Fruit fly (Drosophila melanogaster): Measurements from ENCODE around the gene CG4465.

Gene CG4465

dm6 chr3R:19880431-19880939 is 37.2 kb downstream of the CG4465 start:
- no peak for TF ChIP-seq CTCF (optimal IDR thresholded peaks at IDR 0.05)
- TF ChIP-seq CG8478 (optimal IDR thresholded peaks at IDR 0.05) = no peak

dm6 chr3R:19879470-19880052 is 38.1 kb downstream of the CG4465 start, which contains the start of gene Ask1:
TSS of gene Ask1 (plus strand) at chr3R:19879719.
- TF ChIP-seq CTCF (optimal IDR thresholded peaks at IDR 0.05) (no peak), CG8478 (optimal IDR thresholded peaks at IDR 0.05) (no peak)

DNA sequence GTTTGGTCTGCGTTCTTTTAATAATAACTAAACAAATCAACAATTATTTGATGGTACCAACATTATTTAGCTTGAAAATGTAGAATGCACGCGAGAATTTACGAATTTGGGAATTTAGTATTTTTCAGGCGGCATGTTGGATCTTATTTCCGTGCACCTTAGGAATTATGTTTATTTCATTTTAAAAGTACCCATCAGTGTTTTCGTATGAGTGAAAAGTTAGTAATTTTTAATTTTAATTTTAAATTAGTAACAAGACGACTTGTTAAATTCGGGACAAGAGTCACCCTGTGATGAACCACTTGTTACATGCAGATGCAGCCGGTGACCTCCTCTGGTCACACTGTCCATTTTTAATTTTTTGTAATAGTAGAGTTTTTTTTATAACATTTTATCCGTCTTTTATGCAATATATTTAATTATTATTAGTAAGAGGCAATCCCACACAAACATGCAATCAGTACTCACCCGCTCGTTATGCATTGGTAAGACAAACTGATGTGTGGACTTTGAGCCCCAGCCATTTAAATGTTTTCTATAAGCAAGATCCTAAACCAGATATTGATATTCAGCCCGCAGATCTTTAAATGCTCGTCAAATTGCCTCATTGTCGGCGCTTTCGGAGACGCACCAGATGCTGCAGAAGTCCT is 40.1 kb downstream of the CG4465 start, which contains the start of the genes CG17186 and Arc42:
Gene CG17186, minus strand, starts transcription at position 88 of the 650 bp plus-strand sequence.
Gene Arc42, plus strand, starts transcription at position 311 of the 650 bp plus-strand sequence.
- TF ChIP-seq CTCF (optimal IDR thresholded peaks at IDR 0.05) = no peak
- no peak for TF ChIP-seq CG8478 (optimal IDR thresholded peaks at IDR 0.05)

DNA sequence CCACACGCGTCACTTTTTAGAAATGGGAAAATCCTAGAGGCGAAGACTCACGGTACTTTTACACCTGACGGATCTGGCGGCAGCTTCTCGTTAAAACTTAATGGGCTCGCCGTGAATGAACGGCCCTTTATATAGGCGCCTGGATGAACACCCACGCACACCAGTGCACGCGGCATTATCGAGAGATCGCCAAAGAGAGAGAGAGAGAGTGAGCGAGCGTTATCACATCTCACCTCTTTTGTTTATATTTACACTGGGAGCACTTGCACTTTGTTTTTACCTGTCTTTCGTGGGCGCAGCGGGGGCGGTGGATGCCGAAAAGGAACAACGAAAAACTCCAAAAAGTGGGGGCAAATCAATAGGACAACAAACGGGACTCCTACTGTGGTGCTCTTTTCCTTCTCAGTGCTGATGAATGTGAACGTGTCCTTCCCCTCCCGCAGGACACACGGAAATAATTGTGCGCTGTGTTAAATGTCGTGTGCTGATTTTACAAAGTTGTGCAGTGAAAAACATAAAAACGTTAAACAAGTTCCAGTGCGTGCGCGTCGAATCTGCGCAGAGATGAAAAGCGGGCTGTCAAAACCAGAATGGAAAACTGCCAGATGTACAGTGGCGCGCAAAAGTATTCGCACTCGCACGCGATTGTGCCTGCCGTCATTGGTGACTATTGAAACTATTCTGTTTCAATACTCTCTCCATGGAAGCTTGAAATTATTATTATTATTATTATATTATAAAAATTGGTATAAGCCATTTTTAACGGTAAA is 42.3 kb downstream of the CG4465 start, which contains the start of gene Mrp5:
Gene Mrp5, minus strand, starts transcription at position 561 of the 770 bp plus-strand sequence.
- TF ChIP-seq CG8478 (optimal IDR thresholded peaks at IDR 0.05) (no peak), CTCF (optimal IDR thresholded peaks at IDR 0.05) (no peak)

DNA sequence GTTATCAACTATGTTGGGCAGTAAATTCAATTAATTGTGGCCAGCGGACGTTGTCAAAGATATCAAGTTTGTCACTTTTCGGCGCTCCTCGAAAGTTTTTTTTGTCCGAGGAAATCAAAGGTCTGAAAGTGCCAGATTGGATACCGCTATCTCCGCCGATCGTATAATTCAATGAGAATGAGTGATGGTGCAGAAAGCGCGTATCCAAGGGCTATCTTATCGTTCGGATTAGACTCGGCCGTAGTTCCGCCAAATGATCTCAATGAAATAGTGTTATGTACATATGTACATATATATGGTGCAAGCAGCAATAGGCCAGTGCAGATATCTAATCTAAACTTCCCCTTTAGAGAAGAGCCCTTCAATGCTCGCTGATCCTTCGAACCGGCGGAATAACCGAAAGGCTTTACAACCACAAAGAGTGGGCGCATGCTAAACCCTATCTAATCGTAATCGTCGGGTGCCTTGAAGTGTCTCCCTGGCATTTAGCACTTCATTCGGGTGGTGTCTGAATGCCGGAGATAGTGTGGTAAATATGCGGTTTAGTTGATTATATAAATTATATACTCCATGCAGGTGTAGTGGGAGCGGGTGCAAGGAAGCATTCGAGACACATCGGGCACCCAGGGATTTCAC is 44.4 kb downstream of the CG4465 start:
- TF ChIP-seq CG8478 (optimal IDR thresholded peaks at IDR 0.05) (no peak), CTCF (optimal IDR thresholded peaks at IDR 0.05) (no peak)

Measured in S2 (cell line).